Fruit fly (Drosophila melanogaster): ENCODE results near the gene SNF4Agamma.

The SNF4Agamma gene

DNA sequence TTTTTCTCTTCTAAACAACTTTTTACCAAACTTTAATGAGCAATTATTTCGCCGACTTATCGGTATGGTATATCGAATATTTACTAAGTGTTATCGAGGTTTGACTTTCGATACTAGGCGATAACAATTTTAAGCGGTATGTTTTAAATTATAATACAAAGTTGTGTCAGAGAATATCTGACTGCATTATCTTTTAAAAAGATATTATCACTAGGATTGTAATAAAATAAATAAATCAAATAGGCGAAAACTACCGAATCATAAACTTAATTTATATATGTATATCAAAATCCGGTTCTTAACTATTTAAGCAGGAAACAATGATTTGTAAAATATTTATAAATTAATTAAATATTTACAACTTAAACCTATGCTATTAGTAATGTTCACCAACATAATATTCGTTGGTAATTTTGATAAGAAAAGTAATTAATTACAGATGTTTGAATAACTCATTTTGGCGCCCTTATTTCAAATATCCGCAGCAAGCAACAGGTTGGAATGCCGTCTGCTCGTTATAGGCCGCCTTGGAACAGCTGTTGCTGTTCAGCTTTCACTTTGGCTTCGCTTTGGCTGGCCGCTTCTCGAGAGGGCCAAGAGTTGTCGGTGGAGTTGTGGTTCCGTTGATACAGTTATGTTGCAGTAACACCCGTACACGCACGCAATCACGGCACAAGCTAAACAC is 32.5 kb upstream of the SNF4Agamma start, which contains the start of the genes Sec15 and rtet (continued):
- TF ChIP-seq run (tag; optimal IDR thresholded peaks at IDR 0.05) (no peak), CG8478 (optimal IDR thresholded peaks at IDR 0.05) (no peak), prd (optimal IDR thresholded peaks at IDR 0.05) (no peak), prd (GFP tag; IDR thresholded peaks at IDR 0.05) (peak; percentile 47; the same call in 2 of the 3 replicates), CG4617 (GFP tag; optimal IDR thresholded peaks at IDR 0.05; ENCODE audit: borderline replicate concordance) (peak; percentile 17), Hand (GFP tag; optimal IDR thresholded peaks at IDR 0.05) (no peak), CG4820 (GFP tag; optimal IDR thresholded peaks at IDR 0.05) (peak; percentile 26), CG11696 (GFP tag; IDR thresholded peaks at IDR 0.05) (no peak), Sry-β (GFP tag; optimal IDR thresholded peaks at IDR 0.05) (no peak), HLH54F (GFP tag; optimal IDR thresholded peaks at IDR 0.05) (peak; percentile 40), inv (GFP tag; IDR thresholded peaks at IDR 0.05; ENCODE audit: partially characterized antibody) (peak; percentile 48), kah (GFP tag; optimal IDR thresholded peaks at IDR 0.05) (peak; percentile 98), CG10274 (GFP tag; optimal IDR thresholded peaks at IDR 0.05) (no peak), CG9609 (GFP tag; optimal IDR thresholded peaks at IDR 0.05) (peak; percentile 33), D (optimal IDR thresholded peaks at IDR 0.05) (no peak), D (GFP tag; optimal IDR thresholded peaks at IDR 0.05) (peak; percentile 24), YL-1 (GFP tag; optimal IDR thresholded peaks at IDR 0.05) (peak; percentile 16), ttk (GFP tag; IDR thresholded peaks at IDR 0.05) (0 out of 2 replicates have a peak, but pooled peaks have one; percentile 24), CG12155 (GFP tag; optimal IDR thresholded peaks at IDR 0.05) (peak; percentile 55), BtbVII (GFP tag; optimal IDR thresholded peaks at IDR 0.05) (peak; percentile 9), CG6175 (GFP tag; IDR thresholded peaks at IDR 0.05) (no peak), slbo (GFP tag; IDR thresholded peaks at IDR 0.05) (peak; percentile 70), CG14710 (tag; optimal IDR thresholded peaks at IDR 0.05) (peak; percentile 77), ind (GFP tag; optimal IDR thresholded peaks at IDR 0.05) (peak; percentile 57), pan (optimal IDR thresholded peaks at IDR 0.05) (no peak), pan (GFP tag; optimal IDR thresholded peaks at IDR 0.05 in 1 of 2, IDR thresholded peaks at IDR 0.05 in 1 of 2) (peak in 1 of 2 experiments; percentile 54), HLH4C (GFP tag; IDR thresholded peaks at IDR 0.05; ENCODE audit: partially characterized antibody) (peak; percentile 78), Sox102F (GFP tag; optimal IDR thresholded peaks at IDR 0.05) (peak; percentile 78), NK7.1 (GFP tag; optimal IDR thresholded peaks at IDR 0.05) (no peak), Oaz (GFP tag; IDR thresholded peaks at IDR 0.05) (0 out of 2 replicates have a peak, but pooled peaks have one; percentile 17), sc (optimal IDR thresholded peaks at IDR 0.05) (no peak), sc (GFP tag; optimal IDR thresholded peaks at IDR 0.05) (peak; percentile 5), CG11456 (GFP tag; IDR thresholded peaks at IDR 0.05) (peak; percentile 45; the same call in 1 of the 3 replicates), CG9817 (tag; optimal IDR thresholded peaks at IDR 0.05) (peak; percentile 52), ewg (GFP tag; optimal IDR thresholded peaks at IDR 0.05) (peak; percentile 60), bsh (GFP tag; optimal IDR thresholded peaks at IDR 0.05) (peak in 1 of 2 experiments; percentile 67), chif (GFP tag; optimal IDR thresholded peaks at IDR 0.05) (peak; percentile 3 to 39), amos (GFP tag; IDR thresholded peaks at IDR 0.05; ENCODE audit: partially characterized antibody) (peak; percentile 40; the same call in 1 of the 2 replicates), CG1529 (GFP tag; optimal IDR thresholded peaks at IDR 0.05) (no peak), CG1233 (GFP tag; optimal IDR thresholded peaks at IDR 0.05) (peak; percentile 44), CG16813 (GFP tag; IDR thresholded peaks at IDR 0.05; ENCODE audit: partially characterized antibody) (peak; percentile 65), CoRest (tag; optimal IDR thresholded peaks at IDR 0.05) (peak; percentile 71), toy (GFP tag; IDR thresholded peaks at IDR 0.05) (no peak), CG18599 (GFP tag; optimal IDR thresholded peaks at IDR 0.05) (peak; percentile 70), hkb (optimal IDR thresholded peaks at IDR 0.05) (no peak), hkb (GFP tag; IDR thresholded peaks at IDR 0.05) (0 out of 2 replicates have a peak, but pooled peaks have one; percentile 35), Optix (GFP tag; IDR thresholded peaks at IDR 0.05) (peak; percentile 54; the same call in 2 of the 3 replicates), CG2129 (GFP tag; IDR thresholded peaks at IDR 0.05; ENCODE audit: partially characterized antibody) (no peak), CG11085 (GFP tag; IDR thresholded peaks at IDR 0.05) (0 out of 2 replicates have a peak, but pooled peaks have one; percentile 13), zf30C (GFP tag; optimal IDR thresholded peaks at IDR 0.05) (no peak)
